Worm (Caenorhabditis elegans): ENCODE measurements around the gene ttr-45.

Gene ttr-45

ce11 chrIV:13303442-13303841 lies 49.4 kb downstream of the ttr-45 start, which contains the start of gene Y67H2A.7:
TSS of gene Y67H2A.7 (plus strand) at chrIV:13303742.
- TF ChIP-seq ceh-82 (tag; optimal IDR thresholded peaks at IDR 0.05) (no peak), ztf-1 (GFP tag; conservative IDR thresholded peaks at IDR 0.05) (no peak), unc-39 (tag; optimal IDR thresholded peaks at IDR 0.05) (no peak), lsy-2 (tag; optimal IDR thresholded peaks at IDR 0.05) (no peak), gmeb-1 (tag; optimal IDR thresholded peaks at IDR 0.05) (no peak)

ce11 chrIV:13304786-13305185 lies 50.8 kb downstream of the ttr-45 start:
- TF ChIP-seq sem-4 (tag; optimal IDR thresholded peaks at IDR 0.05) (no peak), unc-55 (GFP tag; optimal IDR thresholded peaks at IDR 0.05) (peak; percentile 17)
